Fruit fly (Drosophila melanogaster): ENCODE data around the gene Sfp84E.

dm6 chr3R:7978379-7979009, 1.6 kb downstream of the Sfp84E start, which contains the start of the genes CD98hc and Os-C:
- no peak for TF ChIP-seq zfh1 (GFP tag; IDR thresholded peaks at IDR 0.05)
- TF ChIP-seq crp (GFP tag; optimal IDR thresholded peaks at IDR 0.05), result no peak
